Fruit fly (Drosophila melanogaster) whole organism, embryonic: ENCODE results near the gene qm.

Experiments
- Atf3 ChIP-seq: fragments of 200-800 bp; sonication (Bioruptor generic); optimal IDR thresholded peaks from 3 replicates; lab custom pipeline; 2016; ENCODE audit warnings: missing biosample characterization, missing genetic modification characterization
- CG10267 ChIP-seq: fragments of 200-800 bp; sonication (Bioruptor generic); optimal IDR thresholded peaks from 2 replicates; lab custom pipeline; 2018; ENCODE audit warnings: missing biosample characterization, mild to moderate bottlenecking, missing genetic modification characterization, moderate library complexity
- CG10431 ChIP-seq: fragments of 200-800 bp; sonication (Bioruptor generic); optimal IDR thresholded peaks from 3 replicates; lab custom pipeline; 2018; ENCODE audit warnings: missing biosample characterization, mild to moderate bottlenecking, missing genetic modification characterization
- CG11456 ChIP-seq: fragments of 200-800 bp; sonication (Bioruptor generic); IDR thresholded peaks from 3 replicates; pipeline ENCODE4 v1.3.6; 2022; ENCODE audit warnings: missing biosample characterization, missing genetic modification characterization
- CG11723 ChIP-seq: fragments of 200-800 bp; sonication (Bioruptor generic); optimal IDR thresholded peaks from 2 replicates; lab custom pipeline; 2017; ENCODE audit warnings: missing biosample characterization, mild to moderate bottlenecking, missing genetic modification characterization
- CG12299 ChIP-seq: fragments of 200-800 bp; sonication (Bioruptor generic); optimal IDR thresholded peaks from 2 replicates; lab custom pipeline; 2018; ENCODE audit warnings: missing biosample characterization, mild to moderate bottlenecking, missing genetic modification characterization
- CG13296 ChIP-seq: fragments of 200-800 bp; sonication (Bioruptor generic); optimal IDR thresholded peaks from 3 replicates; lab custom pipeline; 2018; ENCODE audit warnings: missing biosample characterization, mild to moderate bottlenecking, missing genetic modification characterization
- CG13624 ChIP-seq: fragments of 200-800 bp; sonication (Bioruptor generic); optimal IDR thresholded peaks from 2 replicates; lab custom pipeline; 2016; ENCODE audit warnings: missing biosample characterization, missing genetic modification characterization
- CG15011 ChIP-seq: fragments of 200-800 bp; sonication (Bioruptor generic); optimal IDR thresholded peaks from 3 replicates; lab custom pipeline; 2018; ENCODE audit warnings: missing biosample characterization, mild to moderate bottlenecking, missing genetic modification characterization
- CG15269 ChIP-seq: fragments of 200-800 bp; sonication (Bioruptor generic); optimal IDR thresholded peaks from 2 replicates; lab custom pipeline; 2018; ENCODE audit warnings: missing biosample characterization, mild to moderate bottlenecking, missing genetic modification characterization, moderate library complexity
- CG17186 ChIP-seq: fragments of 200-800 bp; sonication (Bioruptor generic); optimal IDR thresholded peaks from 3 replicates; lab custom pipeline; 2017; ENCODE audit warnings: missing biosample characterization, missing genetic modification reagents, missing genetic modification characterization
- CG17359 ChIP-seq: fragments of 200-800 bp; sonication (Bioruptor generic); optimal IDR thresholded peaks from 3 replicates; lab custom pipeline; 2018; ENCODE audit warnings: missing biosample characterization, mild to moderate bottlenecking, missing genetic modification characterization, moderate library complexity
- CG18599 ChIP-seq: fragments of 200-800 bp; sonication (Bioruptor generic); optimal IDR thresholded peaks from 3 replicates; lab custom pipeline; 2017; ENCODE audit warnings: missing biosample characterization, missing genetic modification characterization, mild to moderate bottlenecking, moderate library complexity, missing genetic modification reagents
- CG30020 ChIP-seq: fragments of 200-800 bp; optimal IDR thresholded peaks from 2 replicates; lab custom pipeline; 2019; ENCODE audit warnings: missing biosample characterization, mild to moderate bottlenecking, missing genetic modification characterization, moderate library complexity
- CG31224 ChIP-seq: fragments of 200-800 bp; sonication (Bioruptor generic); IDR thresholded peaks from 2 replicates; pipeline ENCODE4 v1.3.6; 2022; ENCODE audit warnings: missing biosample characterization, missing genetic modification characterization
- CG32767 ChIP-seq: fragments of 200-800 bp; sonication (Bioruptor generic); IDR thresholded peaks from 2 replicates; pipeline ENCODE4 v1.3.6; 2022; ENCODE audit warnings: missing biosample characterization, missing genetic modification characterization
- CG4730 ChIP-seq: fragments of 200-800 bp; sonication (Bioruptor generic); IDR thresholded peaks from 2 replicates; pipeline ENCODE4 v1.3.6; 2022; ENCODE audit warnings: missing biosample characterization, missing genetic modification characterization
- CG6175 ChIP-seq: fragments of 200-800 bp; sonication (Bioruptor generic); IDR thresholded peaks from 3 replicates; pipeline ENCODE4 v1.3.6; 2022; ENCODE audit warnings: missing biosample characterization, missing genetic modification characterization
- CG7786 ChIP-seq: fragments of 200-800 bp; sonication (Bioruptor generic); optimal IDR thresholded peaks from 2 replicates; lab custom pipeline; 2016; ENCODE audit warnings: missing biosample characterization, missing genetic modification characterization
- CG8924 ChIP-seq: fragments of 200-800 bp; optimal IDR thresholded peaks from 3 replicates; lab custom pipeline; 2019; ENCODE audit warnings: missing biosample characterization, mild to moderate bottlenecking, missing genetic modification characterization, moderate library complexity
- CG9797 ChIP-seq: fragments of 200-800 bp; sonication (Bioruptor generic); optimal IDR thresholded peaks from 3 replicates; lab custom pipeline; 2018; ENCODE audit warnings: missing biosample characterization, mild to moderate bottlenecking, missing genetic modification characterization
- Dp ChIP-seq: fragments of 200-800 bp; sonication (Bioruptor generic); optimal IDR thresholded peaks from 2 replicates; lab custom pipeline; 2018; ENCODE audit warnings: missing biosample characterization, mild to moderate bottlenecking, missing genetic modification characterization, moderate library complexity
- Eip74EF ChIP-seq, 2 experiments: fragments of 200-800 bp in 1 of 2; fragments of >200 bp in 1 of 2; sonication (Bioruptor generic) in 1 of 2; optimal IDR thresholded peaks; 2 replicates each; lab custom pipeline; 2017 to 2019; ENCODE audit warnings: missing biosample characterization in 2 of 2, missing genetic modification characterization in 2 of 2, mild to moderate bottlenecking in 1 of 2, moderate library complexity in 1 of 2
- Ets97D ChIP-seq: fragments of 200-800 bp; sonication (Bioruptor generic); optimal IDR thresholded peaks from 3 replicates; lab custom pipeline; 2016; ENCODE audit warnings: missing biosample characterization, missing genetic modification characterization
- Fer1 ChIP-seq: fragments of 200-800 bp; sonication (Bioruptor generic); optimal IDR thresholded peaks from 2 replicates; lab custom pipeline; 2017; ENCODE audit warnings: missing biosample characterization, mild to moderate bottlenecking, missing genetic modification characterization
- Gsc ChIP-seq: fragments of 200-800 bp; sonication (Bioruptor generic); IDR thresholded peaks from 2 replicates; pipeline ENCODE4 v1.3.6; 2022; ENCODE audit warnings: missing biosample characterization, missing genetic modification characterization
- Hr39 ChIP-seq: fragments of >200 bp; optimal IDR thresholded peaks from 2 replicates; lab custom pipeline; 2017
- Lpt ChIP-seq: fragments of >200 bp; optimal IDR thresholded peaks from 2 replicates; lab custom pipeline; 2018; ENCODE audit warnings: missing biosample characterization, missing genetic modification characterization
- Max ChIP-seq: fragments of 200-800 bp; sonication (Bioruptor generic); optimal IDR thresholded peaks from 2 replicates; lab custom pipeline; 2016; ENCODE audit warnings: missing biosample characterization, mild to moderate bottlenecking, missing genetic modification characterization
- Taf1 ChIP-seq: fragments of 200-800 bp; sonication (Bioruptor generic); IDR thresholded peaks from 2 replicates; pipeline ENCODE4 v1.3.6; 2022; ENCODE audit warnings: missing biosample characterization, missing genetic modification characterization
- ac ChIP-seq: fragments of 200-800 bp; sonication (Bioruptor generic); optimal IDR thresholded peaks from 3 replicates; lab custom pipeline; 2017; ENCODE audit warnings: missing biosample characterization, mild to moderate bottlenecking, missing genetic modification characterization
- al ChIP-seq: fragments of 200-800 bp; sonication (Bioruptor generic); IDR thresholded peaks from 2 replicates; pipeline ENCODE4 v1.3.6; 2022; ENCODE audit warnings: missing biosample characterization, missing genetic modification characterization
- amos ChIP-seq: fragments of 200-800 bp; sonication (Bioruptor generic); IDR thresholded peaks from 2 replicates; pipeline ENCODE4 v1.3.6; 2022; ENCODE audit warnings: missing biosample characterization, missing genetic modification characterization; ENCODE audit not compliant: partially characterized antibody
- bab2 ChIP-seq: fragments of 200-800 bp; sonication (Bioruptor generic); optimal IDR thresholded peaks from 2 replicates; lab custom pipeline; 2016; ENCODE audit warnings: missing biosample characterization, missing genetic modification characterization
- cwo ChIP-seq: fragments of 200-800 bp; sonication (Bioruptor generic); optimal IDR thresholded peaks from 3 replicates; lab custom pipeline; 2017; ENCODE audit warnings: missing biosample characterization, missing genetic modification characterization, mild to moderate bottlenecking, moderate library complexity, missing genetic modification reagents
- eyg ChIP-seq: fragments of 200-800 bp; sonication (Bioruptor generic); optimal IDR thresholded peaks from 3 replicates; lab custom pipeline; 2016; ENCODE audit warnings: missing biosample characterization, missing genetic modification characterization
- grau ChIP-seq: fragments of 200-800 bp; optimal IDR thresholded peaks from 3 replicates; lab custom pipeline; 2019; ENCODE audit warnings: missing biosample characterization, mild to moderate bottlenecking, missing genetic modification characterization, moderate library complexity
- gsb ChIP-seq: fragments of 200-800 bp; sonication (Bioruptor generic); IDR thresholded peaks from 2 replicates; pipeline ENCODE4 v1.3.6; 2022; ENCODE audit warnings: missing biosample characterization, missing genetic modification characterization
- h ChIP-seq: fragments of >200 bp; optimal IDR thresholded peaks from 2 replicates; lab custom pipeline; 2017
- mld ChIP-seq: fragments of 200-800 bp; sonication (Bioruptor generic); IDR thresholded peaks from 3 replicates; pipeline ENCODE4 v1.3.6; 2022; ENCODE audit warnings: missing biosample characterization, missing genetic modification characterization; ENCODE audit not compliant: partially characterized antibody
- nom ChIP-seq: fragments of 200-800 bp; sonication (Bioruptor generic); optimal IDR thresholded peaks from 2 replicates; lab custom pipeline; 2017; ENCODE audit warnings: missing biosample characterization, missing genetic modification characterization, mild to moderate bottlenecking, moderate library complexity, missing genetic modification reagents
- pita ChIP-seq: fragments of 200-800 bp; sonication (Bioruptor generic); optimal IDR thresholded peaks from 2 replicates; lab custom pipeline; 2017; ENCODE audit warnings: missing biosample characterization, mild to moderate bottlenecking, missing genetic modification characterization
- pnt ChIP-seq: fragments of 200-800 bp; sonication (Bioruptor generic); optimal IDR thresholded peaks from 3 replicates; lab custom pipeline; 2016; ENCODE audit warnings: missing biosample characterization, missing genetic modification characterization
- psq ChIP-seq: fragments of 200-800 bp; sonication (Bioruptor generic); optimal IDR thresholded peaks from 2 replicates; lab custom pipeline; 2017; ENCODE audit warnings: missing biosample characterization, missing genetic modification characterization
- seq ChIP-seq: fragments of 200-800 bp; sonication (Bioruptor generic); IDR thresholded peaks from 2 replicates; pipeline ENCODE4 v1.3.6; 2022; ENCODE audit warnings: missing biosample characterization, missing genetic modification characterization
- so ChIP-seq: fragments of 200-800 bp; sonication (Bioruptor generic); IDR thresholded peaks from 3 replicates; pipeline ENCODE4 v1.3.6; 2022; ENCODE audit warnings: missing biosample characterization, missing genetic modification characterization
- sqz ChIP-seq: fragments of 200-800 bp; sonication (Bioruptor generic); optimal IDR thresholded peaks from 3 replicates; lab custom pipeline; 2018; ENCODE audit warnings: missing biosample characterization, mild to moderate bottlenecking, missing genetic modification characterization
- ssp ChIP-seq: fragments of 200-800 bp; sonication (Bioruptor generic); IDR thresholded peaks from 2 replicates; pipeline ENCODE4 v1.3.6; 2022; ENCODE audit warnings: missing biosample characterization, missing genetic modification characterization
- stc ChIP-seq: fragments of 200-800 bp; sonication (Bioruptor generic); IDR thresholded peaks from 2 replicates; pipeline ENCODE4 v1.3.6; 2022; ENCODE audit warnings: missing biosample characterization, missing genetic modification characterization
- stwl ChIP-seq: fragments of 200-800 bp; sonication (Bioruptor generic); optimal IDR thresholded peaks from 3 replicates; lab custom pipeline; 2018; ENCODE audit warnings: missing biosample characterization, mild to moderate bottlenecking, missing genetic modification characterization, moderate library complexity
- vvl ChIP-seq: fragments of 200-800 bp; sonication (Bioruptor generic); IDR thresholded peaks from 2 replicates; pipeline ENCODE4 v1.3.6; 2022; ENCODE audit warnings: missing biosample characterization, missing genetic modification characterization
- wdn ChIP-seq: fragments of 200-800 bp; sonication (Bioruptor generic); IDR thresholded peaks from 2 replicates; pipeline ENCODE4 v1.3.6; 2022; ENCODE audit warnings: missing biosample characterization, missing genetic modification characterization

Gene qm

dm6 chr3L:7323348-7323747 lies 24.8 kb upstream of the qm start, which contains the start of the genes RhoGEF4 and Rint1 (continued):
- TF ChIP-seq Dp (GFP tag; lab: Kevin White, UChicago) (peak; percentile 92), grau (tag; lab: Kevin White, UChicago) (peak; percentile 76), stc (GFP tag; lab: Robert Waterston, UW) (0 out of 2 replicates have a peak, but pooled peaks have one; percentile 27), stwl (tag; lab: Kevin White, UChicago) (peak; percentile 89), CG10431 (GFP tag; lab: Kevin White, UChicago) (no peak), wdn (peak; percentile 73), cwo (no peak), gsb (GFP tag; lab: Robert Waterston, UW) (no peak), eyg (GFP tag; lab: Kevin White, UChicago) (no peak), CG15011 (GFP tag; lab: Kevin White, UChicago) (no peak), sqz (GFP tag; lab: Kevin White, UChicago) (peak; percentile 70), Fer1 (GFP tag; lab: Kevin White, UChicago) (peak; percentile 61), CG9797 (GFP tag; lab: Kevin White, UChicago) (peak; percentile 99), CG11723 (GFP tag; lab: Kevin White, UChicago) (no peak), CG15269 (tag; lab: Kevin White, UChicago) (no peak), seq (GFP tag; lab: Robert Waterston, UW) (0 out of 2 replicates have a peak, but pooled peaks have one; percentile 31), CG18599 (GFP tag; lab: Kevin White, UChicago) (peak; percentile 67), CG17186 (GFP tag; lab: Kevin White, UChicago) (peak; percentile 78), pita (no peak), psq (GFP tag; lab: Kevin White, UChicago) (no peak), CG10267 (tag; lab: Kevin White, UChicago) (peak; percentile 73), CG30020 (tag; lab: Kevin White, UChicago) (peak; percentile 47), mld (GFP tag; lab: Robert Waterston, UW) (no peak), Eip74EF (GFP tag; optimal IDR thresholded peaks at IDR 0.05; lab: Kevin White, UChicago) (no peak), Max (GFP tag; lab: Kevin White, UChicago) (peak; percentile 70), al (GFP tag; lab: Robert Waterston, UW) (peak; percentile 71), Atf3 (GFP tag; lab: Kevin White, UChicago) (peak; percentile 37), CG12299 (tag; lab: Kevin White, UChicago) (no peak), Gsc (peak; percentile 41; the same call in 1 of the 2 replicates), CG13296 (GFP tag; lab: Kevin White, UChicago) (no peak), CG11456 (GFP tag; lab: Robert Waterston, UW) (peak; percentile 64), Taf1 (GFP tag; lab: Robert Waterston, UW) (peak; percentile 61; the same call in 1 of the 2 replicates), so (no peak), CG31224 (GFP tag; lab: Robert Waterston, UW) (peak; percentile 52), Ets97D (GFP tag; lab: Kevin White, UChicago) (peak; percentile 70), CG7786 (GFP tag; lab: Kevin White, UChicago) (peak; percentile 38), Hr39 (lab: Kevin White, UChicago) (no peak), Lpt (no peak), nom (no peak), pnt (GFP tag; lab: Kevin White, UChicago) (peak; percentile 17), CG8924 (tag; lab: Kevin White, UChicago) (peak; percentile 65), h (no peak), bab2 (peak; percentile 56), CG4730 (GFP tag; lab: Robert Waterston, UW) (peak; percentile 65; the same call in 1 of the 2 replicates), CG17359 (peak; percentile 43), CG32767 (GFP tag; lab: Robert Waterston, UW) (no peak), CG6175 (GFP tag; lab: Robert Waterston, UW) (no peak), ssp (peak; percentile 68), CG13624 (GFP tag; lab: Kevin White, UChicago) (peak; percentile 47), vvl (GFP tag; lab: Robert Waterston, UW) (peak; percentile 82), amos (GFP tag; lab: Robert Waterston, UW) (peak; percentile 26; the same call in 1 of the 2 replicates), ac (no peak)
